Worm (Caenorhabditis elegans) whole organism, L1 larva: ENCODE measurements around the gene ttr-30.
A peak's percentile ranks its signal among the peaks of the same experiment; 100 is the strongest.

ENCODE experiments used
- C04F5.9 ChIP-seq: sonication (generic microtip); optimal IDR thresholded peaks from 2 replicates; lab custom pipeline; 2016; ENCODE audit warnings: missing genetic modification characterization, missing compliant biosample characterization
- C34B4.2 ChIP-seq: sonication (generic microtip); optimal IDR thresholded peaks from 2 replicates; lab custom pipeline; 2017; ENCODE audit warnings: mild to moderate bottlenecking, missing genetic modification characterization, missing compliant biosample characterization
- aha-1 ChIP-seq: fragments of 150-350 bp; optimal IDR thresholded peaks from 2 replicates; lab custom pipeline; 2014; ENCODE audit warnings: missing biosample characterization, missing genetic modification characterization
- alr-1 ChIP-seq: fragments of 200-800 bp; sonication (Bioruptor generic); optimal IDR thresholded peaks from 2 replicates; lab custom pipeline; 2018; ENCODE audit warnings: borderline replicate concordance, mild to moderate bottlenecking, missing genetic modification characterization, missing compliant biosample characterization
- ama-1 ChIP-seq: fragments of 150-350 bp; optimal IDR thresholded peaks from 2 replicates; lab custom pipeline; 2014
- blmp-1 ChIP-seq: fragments of 150-350 bp; optimal IDR thresholded peaks from 2 replicates; lab custom pipeline; 2014; ENCODE audit warnings: missing biosample characterization, missing genetic modification characterization
- ceh-8 ChIP-seq: fragments of 200-800 bp; sonication (Bioruptor generic); optimal IDR thresholded peaks from 2 replicates; lab custom pipeline; 2018; ENCODE audit warnings: mild to moderate bottlenecking, missing genetic modification characterization, moderate library complexity, missing compliant biosample characterization
- ceh-82 ChIP-seq, 3 experiments: fragments of 150-350 bp in 1 of 3; sonication (generic microtip) in 2 of 3; optimal IDR thresholded peaks; 2 replicates each; lab custom pipeline; 2014 to 2017; ENCODE audit warnings: missing biosample characterization in 3 of 3, missing genetic modification characterization in 3 of 3
- ceh-88 ChIP-seq: fragments of 200-800 bp; sonication (Bioruptor generic); IDR thresholded peaks from 2 replicates; pipeline ENCODE4 v1.3.6; 2022; ENCODE audit warnings: missing genetic modification characterization, missing compliant biosample characterization
- efl-1 ChIP-seq, 4 experiments: fragments of 150-350 bp; optimal IDR thresholded peaks in 3 of 4; peaks in 1 of 4; 1 replicate in 1 of 4; 2 replicates in 3 of 4; lab custom pipeline; 2014; ENCODE audit warnings: missing biosample characterization in 2 of 4, missing genetic modification characterization in 2 of 4, missing genetic modification reagents in 2 of 4
- efl-3 ChIP-seq: fragments of 200-800 bp; sonication (Bioruptor generic); optimal IDR thresholded peaks from 2 replicates; lab custom pipeline; 2018; ENCODE audit warnings: mild to moderate bottlenecking, missing genetic modification characterization, missing compliant biosample characterization
- egl-27 ChIP-seq, 2 experiments: fragments of 150-350 bp in 1 of 2; sonication (generic microtip); optimal IDR thresholded peaks; 3 replicates each; lab custom pipeline; 2017 to 2018; ENCODE audit warnings: missing biosample characterization in 2 of 2, missing genetic modification characterization in 2 of 2, missing genetic modification reagents in 2 of 2
- elt-2 ChIP-seq: sonication (generic microtip); optimal IDR thresholded peaks from 2 replicates; lab custom pipeline; 2016; ENCODE audit warnings: missing genetic modification characterization, mild to moderate bottlenecking, inconsistent platforms, missing compliant biosample characterization, missing genetic modification reagents
- elt-3 ChIP-seq, 6 experiments: fragments of 150-350 bp in 1 of 6; sonication (generic microtip); optimal IDR thresholded peaks; 2 replicates each; lab custom pipeline; 2017 to 2018; ENCODE audit warnings: missing biosample characterization in 6 of 6, missing genetic modification characterization in 6 of 6, inconsistent platforms in 1 of 6
- ets-5 ChIP-seq: fragments of 200-800 bp; sonication (Bioruptor generic); IDR thresholded peaks from 2 replicates; pipeline ENCODE4 v1.3.6; 2022; ENCODE audit warnings: missing genetic modification characterization, missing compliant biosample characterization
- fkh-4 ChIP-seq: sonication (generic microtip); optimal IDR thresholded peaks from 2 replicates; lab custom pipeline; 2016; ENCODE audit warnings: missing compliant biosample characterization, missing genetic modification characterization, borderline replicate concordance
- fkh-8 ChIP-seq: sonication (generic microtip); optimal IDR thresholded peaks from 2 replicates; lab custom pipeline; 2016; ENCODE audit warnings: mild to moderate bottlenecking, missing genetic modification characterization, missing compliant biosample characterization
- fos-1 ChIP-seq: fragments of 150-350 bp; optimal IDR thresholded peaks from 2 replicates; lab custom pipeline; 2014; ENCODE audit warnings: missing biosample characterization, missing genetic modification characterization
- grh-1 ChIP-seq: fragments of 200-800 bp; sonication (Bioruptor generic); IDR thresholded peaks from 2 replicates; pipeline ENCODE4 v1.3.6; 2022; ENCODE audit warnings: missing genetic modification reagents, missing genetic modification characterization, missing compliant biosample characterization
- hlh-4 ChIP-seq: sonication (generic microtip); optimal IDR thresholded peaks from 2 replicates; lab custom pipeline; 2016; ENCODE audit warnings: mild to moderate bottlenecking, missing genetic modification characterization, missing compliant biosample characterization
- jun-1 ChIP-seq: fragments of 150-350 bp; optimal IDR thresholded peaks from 2 replicates; lab custom pipeline; 2014; ENCODE audit warnings: missing biosample characterization, missing genetic modification reagents, missing genetic modification characterization
- lin-14 ChIP-seq: fragments of 200-800 bp; sonication (Bioruptor generic); optimal IDR thresholded peaks from 2 replicates; lab custom pipeline; 2018; ENCODE audit warnings: mild to moderate bottlenecking, missing genetic modification characterization, moderate library complexity, missing compliant biosample characterization
- lin-15B ChIP-seq: fragments of 150-350 bp; sonication (generic microtip); optimal IDR thresholded peaks from 3 replicates; lab custom pipeline; 2014; ENCODE audit warnings: missing biosample characterization, missing genetic modification characterization
- lin-35 ChIP-seq, 2 experiments: fragments of 150-350 bp; optimal IDR thresholded peaks; 2 replicates each; lab custom pipeline; 2014; ENCODE audit warnings: missing biosample characterization in 2 of 2, missing genetic modification characterization in 2 of 2, missing genetic modification reagents in 2 of 2
- lin-39 ChIP-seq: fragments of 150-350 bp; optimal IDR thresholded peaks from 2 replicates; lab custom pipeline; 2014; ENCODE audit warnings: missing biosample characterization, missing genetic modification reagents, missing genetic modification characterization
- mab-9 ChIP-seq: fragments of 200-800 bp; sonication (Bioruptor generic); IDR thresholded peaks from 2 replicates; pipeline ENCODE4 v1.3.6; 2022; ENCODE audit warnings: missing genetic modification reagents, missing genetic modification characterization, missing compliant biosample characterization
- mdl-1 ChIP-seq, 2 experiments: fragments of 150-350 bp; optimal IDR thresholded peaks; 2 replicates each; lab custom pipeline; 2014 to 2017; ENCODE audit warnings: missing biosample characterization in 2 of 2, missing genetic modification characterization in 2 of 2, inconsistent platforms in 1 of 2
- mef-2 ChIP-seq: fragments of 150-350 bp; optimal IDR thresholded peaks from 2 replicates; lab custom pipeline; 2014; ENCODE audit warnings: missing biosample characterization, missing genetic modification characterization
- mep-1 ChIP-seq: fragments of 150-350 bp; optimal IDR thresholded peaks from 2 replicates; lab custom pipeline; 2014; ENCODE audit warnings: missing biosample characterization, missing genetic modification characterization
- nhr-11 ChIP-seq: fragments of 150-350 bp; optimal IDR thresholded peaks from 2 replicates; lab custom pipeline; 2014; ENCODE audit warnings: missing biosample characterization, missing genetic modification characterization
- nhr-20 ChIP-seq: sonication (generic microtip); optimal IDR thresholded peaks from 2 replicates; lab custom pipeline; 2016; ENCODE audit warnings: mild to moderate bottlenecking, missing genetic modification characterization, missing compliant biosample characterization
- nhr-71 ChIP-seq: sonication (generic microtip); optimal IDR thresholded peaks from 2 replicates; lab custom pipeline; 2016; ENCODE audit warnings: mild to moderate bottlenecking, missing genetic modification characterization, moderate library complexity, missing compliant biosample characterization
- nhr-76 ChIP-seq: sonication (generic microtip); optimal IDR thresholded peaks from 2 replicates; lab custom pipeline; 2017; ENCODE audit warnings: missing biosample characterization, missing genetic modification characterization
- nhr-77 ChIP-seq: fragments of 150-350 bp; optimal IDR thresholded peaks from 2 replicates; lab custom pipeline; 2014; ENCODE audit warnings: missing biosample characterization, missing genetic modification characterization
- nhr-85 ChIP-seq: sonication (generic microtip); peaks from one replicate; lab custom pipeline; 2016; ENCODE audit warnings: missing genetic modification characterization, inconsistent platforms, missing compliant biosample characterization
- nhr-90 ChIP-seq: sonication (generic microtip); optimal IDR thresholded peaks from 2 replicates; lab custom pipeline; 2016; ENCODE audit warnings: mild to moderate bottlenecking, missing genetic modification characterization, missing compliant biosample characterization; ENCODE audit not compliant: poor library complexity
- pax-3 ChIP-seq: fragments of 200-800 bp; sonication (Bioruptor generic); optimal IDR thresholded peaks from 2 replicates; lab custom pipeline; 2018; ENCODE audit warnings: mild to moderate bottlenecking, missing genetic modification characterization, moderate library complexity, missing compliant biosample characterization
- skn-1 ChIP-seq: fragments of 150-350 bp; optimal IDR thresholded peaks from 2 replicates; lab custom pipeline; 2014; ENCODE audit warnings: missing biosample characterization, missing genetic modification characterization
- snpc-4 ChIP-seq: fragments of 150-350 bp; optimal IDR thresholded peaks from 2 replicates; lab custom pipeline; 2014; ENCODE audit warnings: missing biosample characterization, missing genetic modification characterization
- snu-23 ChIP-seq: sonication (generic microtip); optimal IDR thresholded peaks from 2 replicates; lab custom pipeline; 2016; ENCODE audit warnings: missing genetic modification characterization, missing compliant biosample characterization
- sox-4 ChIP-seq: sonication (generic microtip); optimal IDR thresholded peaks from 2 replicates; lab custom pipeline; 2016; ENCODE audit warnings: missing genetic modification characterization, missing compliant biosample characterization
- sptf-1 ChIP-seq: fragments of 150-350 bp; optimal IDR thresholded peaks from 2 replicates; lab custom pipeline; 2014; ENCODE audit warnings: missing biosample characterization, missing genetic modification characterization
- tbx-2 ChIP-seq: sonication (generic microtip); optimal IDR thresholded peaks from 2 replicates; lab custom pipeline; 2016; ENCODE audit warnings: missing genetic modification characterization, missing compliant biosample characterization
- tlp-1 ChIP-seq: fragments of 150-350 bp; optimal IDR thresholded peaks from 2 replicates; lab custom pipeline; 2014; ENCODE audit warnings: missing biosample characterization, missing genetic modification characterization
- unc-30 ChIP-seq: sonication (generic microtip); optimal IDR thresholded peaks from 2 replicates; lab custom pipeline; 2017; ENCODE audit warnings: missing biosample characterization, missing genetic modification characterization
- unc-98 ChIP-seq: fragments of 200-800 bp; sonication (Bioruptor generic); IDR thresholded peaks from 2 replicates; pipeline ENCODE4 v1.3.6; 2022; ENCODE audit warnings: missing genetic modification characterization, missing compliant biosample characterization
- vab-15 ChIP-seq: sonication (generic microtip); optimal IDR thresholded peaks from 2 replicates; lab custom pipeline; 2017; ENCODE audit warnings: missing genotype, mild to moderate bottlenecking, missing genetic modification characterization, missing compliant biosample characterization
- zag-1 ChIP-seq: fragments of 150-350 bp; optimal IDR thresholded peaks from 2 replicates; lab custom pipeline; 2014; ENCODE audit warnings: missing biosample characterization, missing genetic modification characterization
- ztf-11 ChIP-seq, 2 experiments: sonication (generic microtip); optimal IDR thresholded peaks; 2 replicates each; lab custom pipeline; 2016 to 2017; ENCODE audit warnings: missing genetic modification characterization in 2 of 2, missing biosample characterization in 1 of 2, missing compliant biosample characterization in 1 of 2

ttr-30 gene

DNA sequence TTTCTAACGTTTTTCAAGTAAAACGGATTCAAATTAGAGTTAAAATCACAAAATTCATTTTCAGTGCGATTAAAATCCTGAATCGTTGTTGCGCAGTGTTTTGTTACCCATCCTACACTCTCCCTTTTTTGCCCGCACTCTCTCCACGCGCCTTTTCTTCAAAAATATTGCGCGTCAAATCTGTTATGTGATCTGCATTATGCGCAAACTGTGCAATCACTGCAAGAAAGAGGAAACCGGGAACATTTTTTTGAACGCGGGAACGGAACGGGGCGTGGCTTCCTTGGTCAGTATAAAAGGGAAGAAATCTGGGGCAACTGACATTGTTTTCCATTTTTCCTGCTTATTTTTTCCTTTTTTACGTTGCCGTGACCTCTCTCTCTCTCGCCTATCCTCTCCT, 9.6 kb downstream of the ttr-30 start (continued):
- TF ChIP-seq ets-5 = no peak

DNA sequence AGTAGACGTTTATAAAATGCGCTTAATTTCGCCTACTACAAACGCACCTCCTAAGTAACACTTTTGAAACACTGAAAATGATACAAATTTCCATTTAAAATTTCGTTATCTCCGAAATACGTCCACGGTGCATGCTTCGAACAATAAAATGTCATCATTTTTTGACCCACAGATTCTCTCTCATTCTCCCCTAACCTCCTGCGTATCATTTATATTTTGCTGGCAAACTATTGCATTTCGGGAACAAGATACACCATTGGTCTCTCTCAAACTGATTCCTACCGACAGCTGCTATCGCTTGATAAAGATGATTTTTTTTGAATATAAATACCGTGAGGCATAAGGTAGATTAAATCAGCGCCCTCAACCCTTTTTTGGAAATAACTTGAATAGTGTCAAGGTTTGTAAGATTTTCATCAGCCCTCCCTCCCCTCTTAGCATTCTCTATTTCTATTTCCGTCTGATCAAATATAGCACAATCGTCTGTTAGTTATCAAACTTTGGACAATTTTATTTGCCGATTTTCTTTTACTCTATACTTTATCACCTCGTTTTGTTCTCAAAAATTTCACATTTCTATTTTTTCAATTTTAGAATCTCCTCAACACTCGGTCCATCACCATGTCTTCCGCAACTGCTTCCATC, 10.3 kb downstream of the ttr-30 start, which contains the start of gene C07D8.6:
Gene C07D8.6, plus strand, starts transcription at position 595 of the 645 bp plus-strand sequence.
- TF ChIP-seq mdl-1 (tag; optimal IDR thresholded peaks at IDR 0.05; lab: Kevin White, UChicago) = no peak
- TF ChIP-seq C04F5.9 = no peak
- no peak for TF ChIP-seq lin-15B (tag; lab: Kevin White, UChicago)
- no peak for TF ChIP-seq mef-2 (tag; lab: Kevin White, UChicago)
- TF ChIP-seq lin-39 (tag; lab: Kevin White, UChicago) = no peak
- TF ChIP-seq pax-3 = no peak
- TF ChIP-seq tlp-1 (tag; lab: Kevin White, UChicago) = no peak
- no peak for TF ChIP-seq vab-15 (tag; lab: Kevin White, UChicago)
- TF ChIP-seq elt-2 (tag; lab: Kevin White, UChicago) = peak; percentile 91
- TF ChIP-seq elt-3 (tag; optimal IDR thresholded peaks at IDR 0.05; lab: Kevin White, UChicago) = peak in 2 of 6 experiments; percentile 3 to 24
- TF ChIP-seq mab-9 (GFP tag; lab: Robert Waterston, UW) = no peak
- no peak for TF ChIP-seq aha-1 (tag; lab: Kevin White, UChicago)
- TF ChIP-seq nhr-76 (tag; lab: Kevin White, UChicago) = no peak
- no peak for TF ChIP-seq egl-27 (tag; optimal IDR thresholded peaks at IDR 0.05; lab: Kevin White, UChicago)
- TF ChIP-seq snpc-4 (tag; lab: Kevin White, UChicago) = no peak
- TF ChIP-seq unc-98 (GFP tag; lab: Robert Waterston, UW) = no peak
- peak; percentile 56 for TF ChIP-seq lin-14
- no peak for TF ChIP-seq unc-30 (tag; lab: Kevin White, UChicago)
- TF ChIP-seq nhr-77 (tag; lab: Kevin White, UChicago) = peak; percentile 12
- TF ChIP-seq fkh-4 (tag; lab: Kevin White, UChicago) = no peak
- TF ChIP-seq nhr-11 = no peak
- no peak for TF ChIP-seq sox-4 (tag; lab: Kevin White, UChicago)
- no peak for TF ChIP-seq ceh-82 (tag; optimal IDR thresholded peaks at IDR 0.05; lab: Kevin White, UChicago)
- no peak for TF ChIP-seq alr-1 (tag; lab: Kevin White, UChicago)
- peak; percentile 65 for TF ChIP-seq nhr-85
- TF ChIP-seq C34B4.2 (tag; lab: Kevin White, UChicago) = no peak
- no peak for TF ChIP-seq ceh-8 (GFP tag; lab: Kevin White, UChicago)
- TF ChIP-seq grh-1 (GFP tag; lab: Robert Waterston, UW) = no peak
- TF ChIP-seq efl-3 (GFP tag; lab: Kevin White, UChicago) = no peak
- TF ChIP-seq sptf-1 (tag; lab: Kevin White, UChicago) = no peak
- TF ChIP-seq efl-1 (optimal IDR thresholded peaks at IDR 0.05; lab: Kevin White, UChicago) = no peak
- peak in 1 of 2 experiments; percentile 45 for TF ChIP-seq efl-1 (GFP tag; optimal IDR thresholded peaks at IDR 0.05 in 1 of 2; lab: Kevin White, UChicago)
- TF ChIP-seq nhr-90 (tag; lab: Kevin White, UChicago) = peak; percentile 45
- peak; percentile 49 for TF ChIP-seq nhr-71 (tag; lab: Kevin White, UChicago)
- peak; percentile 79 for TF ChIP-seq skn-1
- TF ChIP-seq ama-1 (lab: Kevin White, UChicago) = no peak
- TF ChIP-seq hlh-4 (tag; lab: Kevin White, UChicago) = no peak
- no peak for TF ChIP-seq fos-1 (tag; lab: Kevin White, UChicago)
- no peak for TF ChIP-seq tbx-2 (tag; lab: Kevin White, UChicago)
- peak in 1 of 2 experiments; percentile 40 for TF ChIP-seq lin-35 (GFP tag; optimal IDR thresholded peaks at IDR 0.05; lab: Kevin White, UChicago)
- peak; percentile 8 for TF ChIP-seq snu-23 (GFP tag; lab: Kevin White, UChicago)
- no peak for TF ChIP-seq mep-1 (tag; lab: Kevin White, UChicago)
- TF ChIP-seq ztf-11 (tag; optimal IDR thresholded peaks at IDR 0.05; lab: Kevin White, UChicago) = no peak
- no peak for TF ChIP-seq jun-1
- no peak for TF ChIP-seq fkh-8 (tag; lab: Kevin White, UChicago)
- no peak for TF ChIP-seq zag-1 (tag; lab: Kevin White, UChicago)
- TF ChIP-seq ceh-88 = no peak
- peak; percentile 48 for TF ChIP-seq nhr-20 (tag; lab: Kevin White, UChicago)
- peak; percentile 35 for TF ChIP-seq blmp-1 (tag; lab: Kevin White, UChicago)
